Fruit fly (Drosophila melanogaster) whole organism, embryonic: ENCODE results near the gene vsg.
A peak's percentile ranks its signal among the peaks of the same experiment; 100 is the strongest.

Experiments used
- Atf6 ChIP-seq: fragments of 200-800 bp; sonication (Bioruptor generic); IDR thresholded peaks from 2 replicates; pipeline ENCODE4 v1.3.6; 2022; ENCODE audit warnings: missing biosample characterization, missing genetic modification characterization
- CG10366 ChIP-seq: fragments of 200-800 bp; sonication (Bioruptor generic); IDR thresholded peaks from 2 replicates; pipeline ENCODE4 v1.3.6; 2022; ENCODE audit warnings: missing biosample characterization, missing genetic modification characterization
- CG11456 ChIP-seq: fragments of 200-800 bp; sonication (Bioruptor generic); IDR thresholded peaks from 3 replicates; pipeline ENCODE4 v1.3.6; 2022; ENCODE audit warnings: missing biosample characterization, missing genetic modification characterization
- CG11695 ChIP-seq: fragments of 200-800 bp; sonication (Bioruptor generic); IDR thresholded peaks from 3 replicates; pipeline ENCODE4 v1.3.6; 2022; ENCODE audit warnings: missing biosample characterization, missing genetic modification characterization
- CG12104 ChIP-seq: fragments of 200-800 bp; sonication (Bioruptor generic); optimal IDR thresholded peaks from 3 replicates; lab custom pipeline; 2016; ENCODE audit warnings: missing biosample characterization, missing genetic modification characterization
- CG12391 ChIP-seq: fragments of 200-800 bp; sonication (Bioruptor generic); optimal IDR thresholded peaks from 3 replicates; lab custom pipeline; 2018; ENCODE audit warnings: missing biosample characterization, mild to moderate bottlenecking, missing genetic modification characterization, moderate library complexity
- CG13123 ChIP-seq: fragments of 200-800 bp; sonication (Bioruptor generic); optimal IDR thresholded peaks from 2 replicates; lab custom pipeline; 2016; ENCODE audit warnings: missing biosample characterization, missing genetic modification characterization
- CG13296 ChIP-seq: fragments of 200-800 bp; sonication (Bioruptor generic); optimal IDR thresholded peaks from 3 replicates; lab custom pipeline; 2018; ENCODE audit warnings: missing biosample characterization, mild to moderate bottlenecking, missing genetic modification characterization
- CG14441 ChIP-seq: fragments of 200-800 bp; sonication (Bioruptor generic); IDR thresholded peaks from 2 replicates; pipeline ENCODE4 v1.3.6; 2022; ENCODE audit warnings: missing biosample characterization, missing genetic modification characterization
- CG15479 ChIP-seq: fragments of 200-800 bp; sonication (Bioruptor generic); optimal IDR thresholded peaks from 3 replicates; lab custom pipeline; 2019; ENCODE audit warnings: missing biosample characterization, mild to moderate bottlenecking, missing genetic modification characterization, moderate library complexity
- CG17328 ChIP-seq: fragments of 200-800 bp; sonication (Bioruptor generic); IDR thresholded peaks from 2 replicates; pipeline ENCODE4 v1.3.6; 2022; ENCODE audit warnings: missing biosample characterization, missing genetic modification characterization
- CG18476 ChIP-seq: fragments of 200-800 bp; sonication (Bioruptor generic); optimal IDR thresholded peaks from 2 replicates; lab custom pipeline; 2016; ENCODE audit warnings: missing biosample characterization, mild to moderate bottlenecking, missing genetic modification characterization
- CG18599 ChIP-seq: fragments of 200-800 bp; sonication (Bioruptor generic); optimal IDR thresholded peaks from 3 replicates; lab custom pipeline; 2017; ENCODE audit warnings: missing biosample characterization, missing genetic modification characterization, mild to moderate bottlenecking, moderate library complexity, missing genetic modification reagents
- CG2712 ChIP-seq: fragments of 200-800 bp; optimal IDR thresholded peaks from 3 replicates; lab custom pipeline; 2019; ENCODE audit warnings: missing biosample characterization, mild to moderate bottlenecking, missing genetic modification characterization, moderate library complexity
- CG30403 ChIP-seq: fragments of 200-800 bp; sonication (Bioruptor generic); optimal IDR thresholded peaks from 3 replicates; lab custom pipeline; 2016; ENCODE audit warnings: missing biosample characterization, missing genetic modification characterization
- CG3065 ChIP-seq: fragments of 200-800 bp; sonication (Bioruptor generic); optimal IDR thresholded peaks from 2 replicates; lab custom pipeline; 2016; ENCODE audit warnings: missing biosample characterization, missing genetic modification characterization
- CG32772 ChIP-seq: fragments of 200-800 bp; sonication (Bioruptor generic); IDR thresholded peaks from 2 replicates; pipeline ENCODE4 v1.3.6; 2022; ENCODE audit warnings: missing biosample characterization, missing genetic modification characterization
- CG33213 ChIP-seq: fragments of 200-800 bp; sonication (Bioruptor generic); optimal IDR thresholded peaks from 3 replicates; lab custom pipeline; 2016; ENCODE audit warnings: missing biosample characterization, missing genetic modification characterization
- CG4360 ChIP-seq: fragments of 200-800 bp; sonication (Bioruptor generic); IDR thresholded peaks from 2 replicates; pipeline ENCODE4 v1.3.6; 2022; ENCODE audit warnings: missing biosample characterization, missing genetic modification characterization
- CG6689 ChIP-seq: fragments of 200-800 bp; sonication (Bioruptor generic); IDR thresholded peaks from 2 replicates; pipeline ENCODE4 v1.3.6; 2022; ENCODE audit warnings: missing biosample characterization, missing genetic modification characterization
- CG7786 ChIP-seq: fragments of 200-800 bp; sonication (Bioruptor generic); optimal IDR thresholded peaks from 2 replicates; lab custom pipeline; 2016; ENCODE audit warnings: missing biosample characterization, missing genetic modification characterization
- CoRest ChIP-seq: fragments of 200-800 bp; sonication (Bioruptor generic); optimal IDR thresholded peaks from 3 replicates; lab custom pipeline; 2018; ENCODE audit warnings: missing biosample characterization, mild to moderate bottlenecking, missing genetic modification characterization, moderate library complexity
- Deaf1 ChIP-seq: fragments of 200-800 bp; optimal IDR thresholded peaks from 3 replicates; lab custom pipeline; 2019; ENCODE audit warnings: missing biosample characterization, mild to moderate bottlenecking, missing genetic modification characterization, moderate library complexity
- Dip2 ChIP-seq: fragments of 200-800 bp; sonication (Bioruptor generic); IDR thresholded peaks from 2 replicates; pipeline ENCODE4 v1.3.6; 2022; ENCODE audit warnings: missing biosample characterization, missing genetic modification characterization
- Mad ChIP-seq: fragments of 200-800 bp; sonication (Bioruptor generic); optimal IDR thresholded peaks from 2 replicates; lab custom pipeline; 2016; ENCODE audit warnings: missing biosample characterization, missing genetic modification characterization
- NC2β ChIP-seq: fragments of 200-800 bp; sonication (Bioruptor generic); optimal IDR thresholded peaks from 2 replicates; lab custom pipeline; 2016; ENCODE audit warnings: missing biosample characterization, missing genetic modification characterization
- Rfx ChIP-seq: fragments of 200-800 bp; sonication (Bioruptor generic); IDR thresholded peaks from 2 replicates; pipeline ENCODE4 v1.3.6; 2022; ENCODE audit warnings: missing biosample characterization, missing genetic modification characterization
- Scr ChIP-seq: fragments of 200-800 bp; sonication (Bioruptor generic); IDR thresholded peaks from 2 replicates; pipeline ENCODE4 v1.3.6; 2022; ENCODE audit warnings: missing biosample characterization, missing genetic modification characterization; ENCODE audit not compliant: partially characterized antibody
- Trl ChIP-seq, 3 experiments: fragments of >200 bp in 2 of 3; fragments of 200-800 bp in 1 of 3; sonication (Bioruptor generic) in 1 of 3; optimal IDR thresholded peaks; 2 replicates in 1 of 3; 3 replicates in 2 of 3; lab custom pipeline; 2016 to 2017; ENCODE audit warnings: missing biosample characterization in 1 of 3, missing genetic modification characterization in 1 of 3
- Usf ChIP-seq: fragments of 200-800 bp; sonication (Bioruptor generic); optimal IDR thresholded peaks from 2 replicates; lab custom pipeline; 2017; ENCODE audit warnings: missing genotype, missing biosample characterization, missing genetic modification characterization
- YL-1 ChIP-seq: fragments of 200-800 bp; sonication (Bioruptor generic); optimal IDR thresholded peaks from 3 replicates; lab custom pipeline; 2017; ENCODE audit warnings: missing biosample characterization, mild to moderate bottlenecking, missing genetic modification characterization
- ac ChIP-seq: fragments of 200-800 bp; sonication (Bioruptor generic); optimal IDR thresholded peaks from 3 replicates; lab custom pipeline; 2017; ENCODE audit warnings: missing biosample characterization, mild to moderate bottlenecking, missing genetic modification characterization
- ap ChIP-seq: fragments of 200-800 bp; sonication (Bioruptor generic); IDR thresholded peaks from 2 replicates; pipeline ENCODE4 v1.3.6; 2022; ENCODE audit warnings: missing biosample characterization, missing genetic modification characterization
- ara ChIP-seq: fragments of 200-800 bp; sonication (Bioruptor generic); IDR thresholded peaks from 2 replicates; pipeline ENCODE4 v1.3.6; 2022; ENCODE audit warnings: missing biosample characterization, missing genetic modification characterization
- ash1 ChIP-seq: fragments of 200-800 bp; sonication (Bioruptor generic); optimal IDR thresholded peaks from 2 replicates; lab custom pipeline; 2018; ENCODE audit warnings: missing biosample characterization, mild to moderate bottlenecking, missing genetic modification characterization
- bigmax ChIP-seq: fragments of 200-800 bp; sonication (Bioruptor generic); optimal IDR thresholded peaks from 2 replicates; lab custom pipeline; 2018; ENCODE audit warnings: missing biosample characterization, mild to moderate bottlenecking, missing genetic modification characterization
- cwo ChIP-seq: fragments of 200-800 bp; sonication (Bioruptor generic); optimal IDR thresholded peaks from 3 replicates; lab custom pipeline; 2017; ENCODE audit warnings: missing biosample characterization, missing genetic modification characterization, mild to moderate bottlenecking, moderate library complexity, missing genetic modification reagents
- exex ChIP-seq: fragments of 200-800 bp; sonication (Bioruptor generic); optimal IDR thresholded peaks from 4 replicates; lab custom pipeline; 2018; ENCODE audit warnings: missing biosample characterization, mild to moderate bottlenecking, missing genetic modification characterization, moderate library complexity
- ftz-f1 ChIP-seq: fragments of 200-800 bp; sonication (Bioruptor generic); optimal IDR thresholded peaks from 2 replicates; lab custom pipeline; 2016; ENCODE audit warnings: missing biosample characterization, missing genetic modification characterization
- lilli ChIP-seq: fragments of 200-800 bp; sonication (Bioruptor generic); optimal IDR thresholded peaks from 3 replicates; lab custom pipeline; 2016; ENCODE audit warnings: missing biosample characterization, missing genetic modification characterization
- luna ChIP-seq: fragments of 200-800 bp; sonication (Bioruptor generic); optimal IDR thresholded peaks from 2 replicates; lab custom pipeline; 2016; ENCODE audit warnings: missing biosample characterization, missing genetic modification characterization
- nau ChIP-seq: fragments of 200-800 bp; sonication (Bioruptor generic); optimal IDR thresholded peaks from 3 replicates; lab custom pipeline; 2017; ENCODE audit warnings: missing biosample characterization, mild to moderate bottlenecking, missing genetic modification characterization, missing genetic modification reagents
- nerfin-1 ChIP-seq: fragments of 200-800 bp; sonication (Bioruptor generic); optimal IDR thresholded peaks from 3 replicates; lab custom pipeline; 2019; ENCODE audit warnings: missing biosample characterization, mild to moderate bottlenecking, missing genetic modification characterization, moderate library complexity
- peb ChIP-seq: fragments of 200-800 bp; sonication (Bioruptor generic); IDR thresholded peaks from 2 replicates; pipeline ENCODE4 v1.3.6; 2022; ENCODE audit warnings: missing biosample characterization, missing genetic modification characterization
- run ChIP-seq: fragments of 200-800 bp; sonication (Bioruptor generic); optimal IDR thresholded peaks from 3 replicates; lab custom pipeline; 2018; ENCODE audit warnings: missing biosample characterization, mild to moderate bottlenecking, missing genetic modification characterization
- sens ChIP-seq: fragments of 200-800 bp; sonication (Bioruptor generic); peaks from one replicate; lab custom pipeline; 2016; ENCODE audit warnings: missing biosample characterization, missing genetic modification characterization
- sob ChIP-seq: fragments of 200-800 bp; sonication (Bioruptor generic); IDR thresholded peaks from 2 replicates; pipeline ENCODE4 v1.3.6; 2022; ENCODE audit warnings: missing biosample characterization, missing genetic modification characterization
- sr ChIP-seq: fragments of 200-800 bp; sonication (Bioruptor generic); IDR thresholded peaks from 3 replicates; pipeline ENCODE4 v1.3.6; 2022; ENCODE audit warnings: missing biosample characterization, missing genetic modification characterization
- ttk ChIP-seq: fragments of 200-800 bp; sonication (Bioruptor generic); IDR thresholded peaks from 2 replicates; pipeline ENCODE4 v2.1.2; 2022; ENCODE audit warnings: missing biosample characterization, missing genetic modification characterization
- vvl ChIP-seq: fragments of 200-800 bp; sonication (Bioruptor generic); IDR thresholded peaks from 2 replicates; pipeline ENCODE4 v1.3.6; 2022; ENCODE audit warnings: missing biosample characterization, missing genetic modification characterization
- wdn ChIP-seq: fragments of 200-800 bp; sonication (Bioruptor generic); IDR thresholded peaks from 2 replicates; pipeline ENCODE4 v1.3.6; 2022; ENCODE audit warnings: missing biosample characterization, missing genetic modification characterization

Gene vsg

dm6 chr3L:9693552-9694133, 20.5 kb upstream of the vsg start (continued):
- TF ChIP-seq bigmax (no peak), CG11695 (GFP tag; lab: Robert Waterston, UW) (peak; percentile 63; the same call in 2 of the 3 replicates), YL-1 (no peak), CG13296 (GFP tag; lab: Kevin White, UChicago) (no peak), CG10366 (GFP tag; lab: Robert Waterston, UW) (peak; percentile 37; the same call in 1 of the 2 replicates), CG7786 (no peak), ftz-f1 (GFP tag; lab: Kevin White, UChicago) (no peak), Trl (optimal IDR thresholded peaks at IDR 0.05; lab: Kevin White, UChicago) (peak in 1 of 2 experiments; percentile 2), Trl (GFP tag; optimal IDR thresholded peaks at IDR 0.05; lab: Kevin White, UChicago) (no peak), Dip2 (GFP tag; lab: Robert Waterston, UW) (no peak), CG13123 (GFP tag; lab: Kevin White, UChicago) (no peak), CG18599 (GFP tag; lab: Kevin White, UChicago) (peak; percentile 28), CG33213 (no peak), nau (GFP tag; lab: Kevin White, UChicago) (no peak), CG15479 (GFP tag; lab: Kevin White, UChicago) (no peak), CG12391 (peak; percentile 31), CG12104 (GFP tag; lab: Kevin White, UChicago) (no peak), ara (GFP tag; lab: Robert Waterston, UW) (no peak), Scr (GFP tag; lab: Robert Waterston, UW) (no peak), CoRest (tag; lab: Kevin White, UChicago) (no peak), CG17328 (GFP tag; lab: Robert Waterston, UW) (peak; percentile 44; the same call in 1 of the 2 replicates), lilli (GFP tag; lab: Kevin White, UChicago) (no peak), vvl (peak; percentile 24; the same call in 1 of the 2 replicates), ap (GFP tag; lab: Robert Waterston, UW) (0 out of 2 replicates have a peak, but pooled peaks have one; percentile 26), sob (GFP tag; lab: Robert Waterston, UW) (no peak), CG4360 (GFP tag; lab: Robert Waterston, UW) (peak; percentile 67), nerfin-1 (tag; lab: Kevin White, UChicago) (no peak), sr (GFP tag; lab: Robert Waterston, UW) (no peak), Atf6 (GFP tag; lab: Robert Waterston, UW) (no peak), run (tag; lab: Kevin White, UChicago) (no peak), Rfx (no peak), ttk (GFP tag; lab: Robert Waterston, UW) (0 out of 2 replicates have a peak, but pooled peaks have one; percentile 21), ac (no peak), CG3065 (GFP tag; lab: Kevin White, UChicago) (no peak), luna (GFP tag; lab: Kevin White, UChicago) (no peak), CG18476 (GFP tag; lab: Kevin White, UChicago) (no peak), CG32772 (GFP tag; lab: Robert Waterston, UW) (no peak), peb (0 out of 2 replicates have a peak, but pooled peaks have one; percentile 26), ash1 (no peak), wdn (0 out of 2 replicates have a peak, but pooled peaks have one; percentile 35), Usf (GFP tag; lab: Kevin White, UChicago) (no peak), NC2β (no peak), Mad (GFP tag; lab: Kevin White, UChicago) (no peak), CG2712 (tag; lab: Kevin White, UChicago) (peak; percentile 7), exex (tag; lab: Kevin White, UChicago) (no peak), CG6689 (GFP tag; lab: Robert Waterston, UW) (peak; percentile 39; the same call in 1 of the 2 replicates), cwo (GFP tag; lab: Kevin White, UChicago) (peak; percentile 70), CG14441 (0 out of 2 replicates have a peak, but pooled peaks have one; percentile 19), sens (peak; percentile 71), CG30403 (GFP tag; lab: Kevin White, UChicago) (no peak), Deaf1 (tag; lab: Kevin White, UChicago) (no peak), CG11456 (no peak)
